Worm (Caenorhabditis elegans): ENCODE results near the gene srx-80.

ce11 chrV:11564573-11564972 is 29.0 kb upstream of the srx-80 start, which contains the start of gene srx-87:
- no peak for TF ChIP-seq dao-5 (tag; optimal IDR thresholded peaks at IDR 0.05)
- TF ChIP-seq him-1 (tag; optimal IDR thresholded peaks at IDR 0.05) = no peak
- TF ChIP-seq W03F9.2 (tag; optimal IDR thresholded peaks at IDR 0.05) = no peak
